Worm (Caenorhabditis elegans): Measurements from ENCODE around the gene btb-20.
A peak's percentile ranks its signal among the peaks of the same experiment; 100 is the strongest.

Gene btb-20

ce11 chrII:14523645-14524223 lies 412 bp upstream of the btb-20 start, which contains the start of gene pot-2:
pot-2 (plus strand) TSS chrII:14524173.
- no peak for TF ChIP-seq nhr-11 (tag; optimal IDR thresholded peaks at IDR 0.05)

ce11 chrII:14522037-14522436 lies 1.3 kb downstream of the btb-20 start, which contains the start of gene btb-19:
btb-19 (minus strand) TSS chrII:14522137.
- no peak for TF ChIP-seq lin-39 (tag; optimal IDR thresholded peaks at IDR 0.05)
- no peak for TF ChIP-seq nhr-67 (tag; optimal IDR thresholded peaks at IDR 0.05)
- TF ChIP-seq ceh-9 (tag; optimal IDR thresholded peaks at IDR 0.05) = no peak
- TF ChIP-seq daf-12 (tag; optimal IDR thresholded peaks at IDR 0.05) = no peak
- no peak for TF ChIP-seq nhr-237 (tag; optimal IDR thresholded peaks at IDR 0.05)
- TF ChIP-seq eor-1 (tag; optimal IDR thresholded peaks at IDR 0.05) = no peak
- no peak for TF ChIP-seq elt-1 (tag; optimal IDR thresholded peaks at IDR 0.05)

- TF ChIP-seq ceh-82 (tag; optimal IDR thresholded peaks at IDR 0.05) (no peak), fkh-2 (tag; optimal IDR thresholded peaks at IDR 0.05) (no peak), aly-2 (tag; optimal IDR thresholded peaks at IDR 0.05) (no peak), ceh-28 (tag; optimal IDR thresholded peaks at IDR 0.05) (no peak), pqm-1 (tag; optimal IDR thresholded peaks at IDR 0.05) (no peak), elt-1 (tag; optimal IDR thresholded peaks at IDR 0.05) (no peak), eor-1 (tag; optimal IDR thresholded peaks at IDR 0.05) (no peak), ama-1 (optimal IDR thresholded peaks at IDR 0.05) (no peak), egl-5 (tag; optimal IDR thresholded peaks at IDR 0.05) (no peak), snpc-4 (tag; optimal IDR thresholded peaks at IDR 0.05) (no peak), daf-12 (tag; optimal IDR thresholded peaks at IDR 0.05) (no peak), elt-3 (tag; optimal IDR thresholded peaks at IDR 0.05) (no peak), elt-2 (tag; optimal IDR thresholded peaks at IDR 0.05) (no peak), ZK546.5 (tag; optimal IDR thresholded peaks at IDR 0.05) (no peak), R02D3.7 (tag; optimal IDR thresholded peaks at IDR 0.05) (no peak), unc-62 (GFP tag; optimal IDR thresholded peaks at IDR 0.05) (no peak), nhr-43 (tag; optimal IDR thresholded peaks at IDR 0.05; ENCODE audit: poor library complexity, severe bottlenecking) (no peak)
Observed at ce11 chrII:14515017-14515416, 8.3 kb downstream of the btb-20 start, which contains the start of gene K10H10.9. K10H10.9 (minus strand) TSS chrII:14515117.

- TF ChIP-seq nfya-1 (tag; optimal IDR thresholded peaks at IDR 0.05; ENCODE audit: insufficient read depth) = no peak
Observed at ce11 chrII:14511189-14511588, 12.1 kb downstream of the btb-20 start, which contains the start of gene K10H10.13. K10H10.13 (minus strand) TSS chrII:14511289.

ce11 chrII:14510162-14510561 lies 13.2 kb downstream of the btb-20 start:
- TF ChIP-seq ama-1 (optimal IDR thresholded peaks at IDR 0.05) (no peak), elt-2 (tag; optimal IDR thresholded peaks at IDR 0.05) (peak; percentile 54)

DNA sequence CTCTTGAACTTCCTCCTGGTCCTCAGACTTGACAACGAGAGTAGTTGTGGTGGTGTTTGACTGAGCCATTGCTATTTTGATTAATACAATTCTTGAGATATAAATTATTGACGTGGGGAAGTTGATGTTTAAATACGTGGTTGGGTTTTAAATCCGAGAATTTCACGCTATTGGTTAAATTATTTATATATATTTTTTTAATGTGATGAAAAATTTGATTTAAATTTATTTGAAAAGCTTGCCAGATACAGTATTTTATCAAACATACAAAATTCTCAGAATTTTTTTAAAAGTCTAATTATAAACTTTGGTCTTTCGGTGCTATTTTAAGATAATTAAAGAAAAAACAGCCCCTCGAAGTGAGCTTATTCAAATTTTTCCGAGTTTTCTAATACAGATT lies 15.8 kb downstream of the btb-20 start, which contains the start of the genes K10H10.7 and K10H10.10:
TSS of gene K10H10.7 (minus strand) at position 101 of the 400 bp plus-strand sequence.
TSS of gene K10H10.10 (plus strand) at position 204 of the 400 bp plus-strand sequence.
- TF ChIP-seq ceh-82 (tag; optimal IDR thresholded peaks at IDR 0.05) (no peak), nhr-12 (tag; optimal IDR thresholded peaks at IDR 0.05) (no peak), jun-1 (tag; optimal IDR thresholded peaks at IDR 0.05) (no peak), zag-1 (tag; optimal IDR thresholded peaks at IDR 0.05) (no peak), pqm-1 (tag; optimal IDR thresholded peaks at IDR 0.05) (no peak), ztf-4 (tag; optimal IDR thresholded peaks at IDR 0.05) (no peak), nhr-67 (tag; optimal IDR thresholded peaks at IDR 0.05) (no peak), R02D3.7 (tag; optimal IDR thresholded peaks at IDR 0.05) (no peak)

DNA sequence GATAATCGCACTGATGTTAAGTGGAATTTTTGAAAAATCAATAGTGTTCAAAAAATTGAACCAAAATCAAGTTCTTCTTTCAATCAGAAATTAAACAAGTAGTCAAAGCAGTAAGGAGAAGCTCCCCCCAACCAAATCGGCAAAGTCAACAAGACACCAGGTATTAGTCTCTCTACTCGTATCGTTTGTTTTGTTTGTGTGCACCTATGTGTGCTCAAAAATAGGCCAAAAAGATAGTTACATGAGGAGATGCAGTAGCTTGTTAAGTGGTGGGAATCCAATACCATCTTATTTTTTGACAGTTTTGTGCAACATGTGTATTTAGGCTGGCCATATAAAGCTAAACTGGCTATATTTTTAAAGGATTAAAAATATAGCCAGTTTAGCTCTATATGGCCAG lies 17.1 kb downstream of the btb-20 start, which contains the start of gene K10H10.12:
TSS of gene K10H10.12 (minus strand) at position 101 of the 400 bp plus-strand sequence.
- TF ChIP-seq nhr-76 (tag; optimal IDR thresholded peaks at IDR 0.05) (no peak), sea-2 (GFP tag; optimal IDR thresholded peaks at IDR 0.05) (no peak), pha-4 (tag; optimal IDR thresholded peaks at IDR 0.05) (peak; percentile 41)

All from whole organism, L3 larva.